Worm (Caenorhabditis elegans): Measurements from ENCODE around the gene ZK1290.14.
A peak's percentile ranks its signal among the peaks of the same experiment; 100 is the strongest.

The ZK1290.14 gene

ce11 chrII:7593227-7593626, 37.8 kb upstream of the ZK1290.14 start (continued):
- peak in 1 of 2 experiments; percentile 27 for TF ChIP-seq lsy-2 (tag; optimal IDR thresholded peaks at IDR 0.05)
- no peak for TF ChIP-seq dve-1 (tag; optimal IDR thresholded peaks at IDR 0.05; ENCODE audit: insufficient read depth)
- peak; percentile 49 for TF ChIP-seq rbr-2 (tag; optimal IDR thresholded peaks at IDR 0.05)
- TF ChIP-seq dpl-1 (GFP tag; optimal IDR thresholded peaks at IDR 0.05), result no peak
- TF ChIP-seq F37D6.2 (tag; optimal IDR thresholded peaks at IDR 0.05), result peak; percentile 80
- TF ChIP-seq T20F7.1 (GFP tag; optimal IDR thresholded peaks at IDR 0.05), result no peak
- no peak for TF ChIP-seq zip-11 (GFP tag; IDR thresholded peaks at IDR 0.05)
- TF ChIP-seq ceh-82 (tag; optimal IDR thresholded peaks at IDR 0.05), result no peak

- TF ChIP-seq unc-62 (GFP tag; optimal IDR thresholded peaks at IDR 0.05 in 1 of 2) (peak in 1 of 2 experiments; percentile 94), unc-62 (tag; optimal IDR thresholded peaks at IDR 0.05) (no peak), saeg-2 (GFP tag; IDR thresholded peaks at IDR 0.05) (no peak)
Observed at ce11 chrII:7588295-7588694, 32.9 kb upstream of the ZK1290.14 start.

DNA sequence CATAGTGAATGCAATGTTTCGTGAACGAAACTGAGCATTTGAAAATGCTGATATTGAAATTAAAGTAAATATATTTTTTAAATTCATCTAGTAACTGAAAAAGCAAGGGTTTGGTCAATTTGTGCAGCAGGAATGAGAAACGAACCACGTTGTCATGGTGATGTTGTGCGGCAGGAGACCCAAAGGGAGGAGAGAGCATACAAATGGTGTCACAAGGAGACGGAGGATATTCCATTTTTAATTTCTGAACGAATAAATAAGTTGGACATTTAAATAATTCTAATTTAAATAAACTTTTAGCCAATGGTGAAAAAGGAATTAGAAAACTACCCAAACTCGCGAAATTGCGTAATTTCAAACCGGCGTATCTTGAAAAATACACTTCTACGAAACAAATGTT, 28.2 kb upstream of the ZK1290.14 start, which contains the start of gene mks-3:
mks-3 (minus strand) TSS at position 101 of the 400 bp plus-strand sequence.
- TF ChIP-seq unc-130 (GFP tag; optimal IDR thresholded peaks at IDR 0.05), result no peak
- TF ChIP-seq lin-1 (GFP tag; IDR thresholded peaks at IDR 0.05), result no peak

DNA sequence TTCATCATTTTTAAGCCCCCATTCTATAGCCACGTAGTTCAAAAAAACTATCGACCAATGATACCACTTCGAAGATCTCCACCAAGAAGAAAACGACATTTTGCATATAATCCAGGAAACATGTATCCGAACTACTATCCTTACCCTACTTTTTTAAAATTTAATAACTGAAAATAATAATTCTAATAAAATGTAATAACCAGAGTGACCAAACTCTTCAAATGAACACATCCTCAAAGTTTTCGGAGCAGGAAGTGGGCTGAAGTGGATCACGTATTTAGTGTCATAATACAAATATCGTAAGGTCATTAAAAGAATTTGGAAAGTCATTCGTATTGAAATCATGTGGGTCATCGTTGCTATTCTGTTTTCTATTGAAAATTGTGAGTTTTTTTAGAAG, 22.0 kb upstream of the ZK1290.14 start, which contains the start of gene F35D2.6:
F35D2.6 (plus strand) TSS at position 301 of the 400 bp plus-strand sequence.
- no peak for TF ChIP-seq spr-1 (tag; optimal IDR thresholded peaks at IDR 0.05)
- TF ChIP-seq lin-29 (GFP tag; IDR thresholded peaks at IDR 0.05), result no peak
- TF ChIP-seq lim-7 (GFP tag; IDR thresholded peaks at IDR 0.05), result no peak
- TF ChIP-seq dmd-6 (GFP tag; IDR thresholded peaks at IDR 0.05), result no peak
- TF ChIP-seq jun-1 (tag; optimal IDR thresholded peaks at IDR 0.05), result no peak
- no peak for TF ChIP-seq hlh-11 (tag; optimal IDR thresholded peaks at IDR 0.05)
- no peak for TF ChIP-seq gei-8 (GFP tag; optimal IDR thresholded peaks at IDR 0.05)
- no peak for TF ChIP-seq mep-1 (tag; optimal IDR thresholded peaks at IDR 0.05)
- TF ChIP-seq F10B5.3 (tag; optimal IDR thresholded peaks at IDR 0.05), result no peak
- no peak for TF ChIP-seq nhr-41 (GFP tag; IDR thresholded peaks at IDR 0.05)
- no peak for TF ChIP-seq skn-1 (tag; optimal IDR thresholded peaks at IDR 0.05)
- no peak for TF ChIP-seq spr-3 (GFP tag; optimal IDR thresholded peaks at IDR 0.05)
- TF ChIP-seq dmd-9 (GFP tag; IDR thresholded peaks at IDR 0.05), result no peak
- TF ChIP-seq hlh-30 (tag; optimal IDR thresholded peaks at IDR 0.05; ENCODE audit: insufficient read depth), result no peak

DNA sequence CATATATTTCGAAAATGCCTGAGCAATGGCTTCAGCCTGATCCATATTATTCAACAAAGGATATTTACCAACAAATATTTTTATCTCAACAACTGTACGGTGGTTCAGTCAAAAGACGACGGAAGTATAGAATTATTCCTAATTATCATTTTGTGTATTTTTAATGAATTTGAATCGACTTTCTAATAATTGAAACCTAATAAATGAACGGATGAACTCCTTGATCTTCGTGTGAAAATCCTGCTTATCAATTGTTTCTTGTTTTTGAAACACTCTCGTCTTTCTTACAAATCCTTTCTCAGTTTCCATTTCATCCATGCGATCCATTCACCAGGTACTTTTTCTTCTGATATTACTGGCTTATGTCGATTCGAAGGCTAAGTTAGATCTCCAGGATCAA, 20.2 kb upstream of the ZK1290.14 start, which contains the start of gene F35D2.1:
F35D2.1 (plus strand) TSS at position 301 of the 400 bp plus-strand sequence.
- TF ChIP-seq vab-7 (GFP tag; IDR thresholded peaks at IDR 0.05) (no peak), unc-130 (GFP tag; optimal IDR thresholded peaks at IDR 0.05) (no peak), nhr-77 (tag; optimal IDR thresholded peaks at IDR 0.05) (no peak), egl-43 (GFP tag; IDR thresholded peaks at IDR 0.05) (no peak), dmd-6 (GFP tag; IDR thresholded peaks at IDR 0.05) (no peak), R02D3.7 (tag; optimal IDR thresholded peaks at IDR 0.05) (no peak), Y5F2A.4 (GFP tag; optimal IDR thresholded peaks at IDR 0.05) (no peak), unc-39 (tag; optimal IDR thresholded peaks at IDR 0.05) (no peak), zip-2 (tag; optimal IDR thresholded peaks at IDR 0.05) (no peak), ces-1 (GFP tag; optimal IDR thresholded peaks at IDR 0.05) (no peak), ZK546.5 (tag; optimal IDR thresholded peaks at IDR 0.05) (no peak), ceh-62 (tag; optimal IDR thresholded peaks at IDR 0.05) (no peak), pqm-1 (tag; optimal IDR thresholded peaks at IDR 0.05) (no peak), jun-1 (tag; optimal IDR thresholded peaks at IDR 0.05) (no peak)
